Fruit fly (Drosophila melanogaster): Measurements from ENCODE around the gene comm.

DNA sequence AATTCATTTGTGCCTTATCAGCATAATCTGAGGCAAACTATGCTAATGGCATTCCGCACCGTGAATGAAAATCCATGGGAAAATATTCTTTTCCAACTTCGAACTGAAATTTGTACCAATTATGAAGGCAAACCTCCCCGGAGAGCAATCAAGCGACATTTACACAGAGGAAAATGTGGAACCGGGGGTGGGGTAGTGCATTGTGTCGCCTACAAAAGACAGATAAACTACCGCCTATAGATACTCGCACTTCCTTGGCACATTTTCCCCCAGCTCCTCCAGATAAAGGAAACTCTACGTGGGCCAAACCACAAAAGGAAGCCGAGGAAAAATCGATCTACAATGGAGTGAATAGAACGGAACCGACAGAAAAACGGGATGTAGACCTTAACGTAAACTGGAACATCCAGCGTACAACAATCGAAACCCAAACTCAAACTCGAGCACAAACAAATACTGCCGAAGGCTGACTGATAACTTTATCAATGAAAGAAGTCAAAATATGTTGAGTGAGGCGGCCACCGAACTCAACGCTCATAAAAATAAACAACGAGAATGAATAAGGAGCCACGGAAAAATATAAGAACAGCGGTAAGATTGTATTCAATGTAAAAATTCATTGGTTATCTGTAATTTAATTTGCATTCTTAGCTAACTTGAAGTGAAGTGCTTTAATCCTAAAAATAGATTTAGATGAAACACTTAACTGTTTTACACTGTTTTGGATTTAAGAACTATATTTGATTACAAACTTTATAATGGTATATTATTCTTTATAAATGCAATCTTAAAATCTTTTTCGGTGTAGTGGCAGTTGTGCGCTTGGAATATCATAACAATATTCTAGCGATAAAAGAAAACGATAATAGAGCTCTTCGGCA, 37.3 kb downstream of the comm start:
- TF ChIP-seq usp (GFP tag; optimal IDR thresholded peaks at IDR 0.05) (no peak), Dll (optimal IDR thresholded peaks at IDR 0.05) (no peak), pan (optimal IDR thresholded peaks at IDR 0.05) (no peak), psq (optimal IDR thresholded peaks at IDR 0.05) (no peak), EcR (GFP tag; optimal IDR thresholded peaks at IDR 0.05) (peak in 1 of 2 experiments; percentile 22), CG8478 (optimal IDR thresholded peaks at IDR 0.05) (no peak)
